Fruit fly (Drosophila melanogaster) whole organism, embryonic: Measurements from ENCODE around the gene RPA1.

Experiments
- Adf1 ChIP-seq: fragments of 200-800 bp; sonication (Bioruptor generic); IDR thresholded peaks from 2 replicates; pipeline ENCODE4 v1.3.6; 2022; ENCODE audit warnings: missing biosample characterization, missing genetic modification characterization
- Bdp1 ChIP-seq: fragments of 200-800 bp; sonication (Bioruptor generic); optimal IDR thresholded peaks from 3 replicates; lab custom pipeline; 2016; ENCODE audit warnings: missing biosample characterization, missing genetic modification characterization
- BtbVII ChIP-seq: fragments of 200-800 bp; sonication (Bioruptor generic); optimal IDR thresholded peaks from 3 replicates; lab custom pipeline; 2017; ENCODE audit warnings: missing biosample characterization, mild to moderate bottlenecking, missing genetic modification characterization
- CG11560 ChIP-seq: fragments of 200-800 bp; sonication (Bioruptor generic); IDR thresholded peaks from 3 replicates; pipeline ENCODE4 v1.3.6; 2022; ENCODE audit warnings: missing biosample characterization, missing genetic modification characterization
- CG12236 ChIP-seq: fragments of 200-800 bp; sonication (Bioruptor generic); optimal IDR thresholded peaks from 2 replicates; lab custom pipeline; 2016; ENCODE audit warnings: missing biosample characterization, missing genetic modification characterization
- CG13624 ChIP-seq: fragments of 200-800 bp; sonication (Bioruptor generic); optimal IDR thresholded peaks from 2 replicates; lab custom pipeline; 2016; ENCODE audit warnings: missing biosample characterization, missing genetic modification characterization
- CG14050 ChIP-seq: fragments of 200-800 bp; sonication (Bioruptor generic); IDR thresholded peaks from 3 replicates; pipeline ENCODE4 v1.3.6; 2022; ENCODE audit warnings: missing biosample characterization, missing genetic modification characterization
- CG1603 ChIP-seq: fragments of 200-800 bp; sonication (Bioruptor generic); optimal IDR thresholded peaks from 2 replicates; lab custom pipeline; 2019; ENCODE audit warnings: missing biosample characterization, mild to moderate bottlenecking, missing genetic modification characterization, moderate library complexity
- CG16779 ChIP-seq: fragments of 200-800 bp; sonication (Bioruptor generic); IDR thresholded peaks from 2 replicates; pipeline ENCODE4 v1.3.6; 2022; ENCODE audit warnings: missing biosample characterization, missing genetic modification characterization
- CG17912 ChIP-seq: fragments of 200-800 bp; sonication (Bioruptor generic); optimal IDR thresholded peaks from 2 replicates; lab custom pipeline; 2018; ENCODE audit warnings: missing biosample characterization, mild to moderate bottlenecking, missing genetic modification characterization
- CG18011 ChIP-seq: fragments of 200-800 bp; sonication (Bioruptor generic); optimal IDR thresholded peaks from 2 replicates; lab custom pipeline; 2017; ENCODE audit warnings: missing biosample characterization, missing genetic modification characterization, mild to moderate bottlenecking, moderate library complexity, missing genotype
- CG18599 ChIP-seq: fragments of 200-800 bp; sonication (Bioruptor generic); optimal IDR thresholded peaks from 3 replicates; lab custom pipeline; 2017; ENCODE audit warnings: missing biosample characterization, missing genetic modification characterization, mild to moderate bottlenecking, moderate library complexity, missing genetic modification reagents
- CG2199 ChIP-seq: fragments of 200-800 bp; sonication (Bioruptor generic); IDR thresholded peaks from 3 replicates; pipeline ENCODE4 v1.3.6; 2022; ENCODE audit warnings: missing biosample characterization, missing genetic modification characterization
- CG34422 ChIP-seq: fragments of 200-800 bp; sonication (Bioruptor generic); IDR thresholded peaks from 3 replicates; pipeline ENCODE4 v1.3.6; 2022; ENCODE audit warnings: missing biosample characterization, missing genetic modification characterization
- CG3847 ChIP-seq: fragments of 200-800 bp; sonication (Bioruptor generic); IDR thresholded peaks from 2 replicates; pipeline ENCODE4 v1.3.6; 2022; ENCODE audit warnings: missing biosample characterization, missing genetic modification characterization
- CG4282 ChIP-seq: fragments of 200-800 bp; sonication (Bioruptor generic); optimal IDR thresholded peaks from 2 replicates; lab custom pipeline; 2016; ENCODE audit warnings: missing biosample characterization, missing genetic modification characterization
- CG5953 ChIP-seq: fragments of 200-800 bp; sonication (Bioruptor generic); IDR thresholded peaks from 2 replicates; pipeline ENCODE4 v1.3.6; 2022; ENCODE audit warnings: missing biosample characterization, missing genetic modification characterization
- CG7786 ChIP-seq: fragments of 200-800 bp; sonication (Bioruptor generic); optimal IDR thresholded peaks from 2 replicates; lab custom pipeline; 2016; ENCODE audit warnings: missing biosample characterization, missing genetic modification characterization
- CG8359 ChIP-seq: fragments of 200-800 bp; sonication (Bioruptor generic); optimal IDR thresholded peaks from 2 replicates; lab custom pipeline; 2017; ENCODE audit warnings: missing biosample characterization, mild to moderate bottlenecking, missing genetic modification characterization, borderline replicate concordance
- CG9876 ChIP-seq: fragments of 200-800 bp; sonication (Bioruptor generic); optimal IDR thresholded peaks from 2 replicates; lab custom pipeline; 2016; ENCODE audit warnings: missing biosample characterization, missing genetic modification characterization
- Dfd ChIP-seq, 2 experiments: fragments of >200 bp; optimal IDR thresholded peaks; 2 replicates each; lab custom pipeline; 2017; ENCODE audit warnings: missing biosample characterization in 2 of 2, missing genetic modification characterization in 2 of 2
- Dll ChIP-seq: fragments of 200-800 bp; sonication (Bioruptor generic); IDR thresholded peaks from 4 replicates; pipeline ENCODE4 v1.3.6; 2022; ENCODE audit warnings: missing biosample characterization, missing genetic modification characterization; ENCODE audit not compliant: partially characterized antibody
- Gsc ChIP-seq: fragments of 200-800 bp; sonication (Bioruptor generic); IDR thresholded peaks from 2 replicates; pipeline ENCODE4 v1.3.6; 2022; ENCODE audit warnings: missing biosample characterization, missing genetic modification characterization
- Hmr ChIP-seq: fragments of 200-800 bp; sonication (Bioruptor generic); optimal IDR thresholded peaks from 3 replicates; lab custom pipeline; 2017; ENCODE audit warnings: mild to moderate bottlenecking, missing biosample characterization, missing genetic modification reagents, missing genetic modification characterization
- Med ChIP-seq: fragments of 200-800 bp; sonication (Bioruptor generic); peaks from one replicate; lab custom pipeline; 2016; ENCODE audit warnings: missing biosample characterization, missing genetic modification characterization, mild to moderate bottlenecking, inconsistent platforms, moderate library complexity
- Oaz ChIP-seq: fragments of 200-800 bp; sonication (Bioruptor generic); IDR thresholded peaks from 2 replicates; pipeline ENCODE4 v1.3.6; 2022; ENCODE audit warnings: missing biosample characterization, missing genetic modification characterization
- Oli ChIP-seq: fragments of 200-800 bp; sonication (Bioruptor generic); optimal IDR thresholded peaks from 2 replicates; lab custom pipeline; 2018; ENCODE audit warnings: missing biosample characterization, mild to moderate bottlenecking, missing genetic modification characterization, moderate library complexity
- Rfx ChIP-seq: fragments of 200-800 bp; sonication (Bioruptor generic); IDR thresholded peaks from 2 replicates; pipeline ENCODE4 v1.3.6; 2022; ENCODE audit warnings: missing biosample characterization, missing genetic modification characterization
- amos ChIP-seq: fragments of 200-800 bp; sonication (Bioruptor generic); IDR thresholded peaks from 2 replicates; pipeline ENCODE4 v1.3.6; 2022; ENCODE audit warnings: missing biosample characterization, missing genetic modification characterization; ENCODE audit not compliant: partially characterized antibody
- bab2 ChIP-seq: fragments of 200-800 bp; sonication (Bioruptor generic); optimal IDR thresholded peaks from 2 replicates; lab custom pipeline; 2016; ENCODE audit warnings: missing biosample characterization, missing genetic modification characterization
- bcd ChIP-seq: fragments of 200-800 bp; sonication (Bioruptor generic); optimal IDR thresholded peaks from 2 replicates; lab custom pipeline; 2017; ENCODE audit warnings: missing biosample characterization, mild to moderate bottlenecking, missing genetic modification characterization
- bigmax ChIP-seq: fragments of 200-800 bp; sonication (Bioruptor generic); optimal IDR thresholded peaks from 2 replicates; lab custom pipeline; 2018; ENCODE audit warnings: missing biosample characterization, mild to moderate bottlenecking, missing genetic modification characterization
- dysf ChIP-seq: fragments of 200-800 bp; sonication (Bioruptor generic); IDR thresholded peaks from 3 replicates; pipeline ENCODE4 v1.3.6; 2022; ENCODE audit warnings: missing biosample characterization, missing genetic modification characterization
- emc ChIP-seq: fragments of 200-800 bp; sonication (Bioruptor generic); optimal IDR thresholded peaks from 2 replicates; lab custom pipeline; 2016; ENCODE audit warnings: missing biosample characterization, missing genetic modification characterization
- fu2 ChIP-seq: fragments of 200-800 bp; sonication (Bioruptor generic); optimal IDR thresholded peaks from 2 replicates; lab custom pipeline; 2016; ENCODE audit warnings: missing biosample characterization, missing genetic modification characterization
- gce ChIP-seq: fragments of 200-800 bp; sonication (Bioruptor generic); IDR thresholded peaks from 3 replicates; pipeline ENCODE4 v1.3.6; 2022; ENCODE audit warnings: missing biosample characterization, missing genetic modification characterization
- grau ChIP-seq: fragments of 200-800 bp; optimal IDR thresholded peaks from 3 replicates; lab custom pipeline; 2019; ENCODE audit warnings: missing biosample characterization, mild to moderate bottlenecking, missing genetic modification characterization, moderate library complexity
- gro ChIP-seq: fragments of 200-800 bp; sonication (Bioruptor generic); optimal IDR thresholded peaks from 2 replicates; lab custom pipeline; 2016; ENCODE audit warnings: missing biosample characterization, missing genetic modification characterization
- hb ChIP-seq: fragments of 200-800 bp; sonication (Bioruptor generic); IDR thresholded peaks from 3 replicates; pipeline ENCODE4 v1.3.6; 2022; ENCODE audit warnings: missing biosample characterization, missing genetic modification characterization; ENCODE audit not compliant: partially characterized antibody
- nmo ChIP-seq: fragments of 200-800 bp; sonication (Bioruptor generic); optimal IDR thresholded peaks from 2 replicates; lab custom pipeline; 2018; ENCODE audit warnings: missing biosample characterization, mild to moderate bottlenecking, missing genetic modification characterization, moderate library complexity
- org-1 ChIP-seq: fragments of 200-800 bp; sonication (Bioruptor generic); optimal IDR thresholded peaks from 2 replicates; lab custom pipeline; 2017; ENCODE audit warnings: missing biosample characterization, missing genetic modification characterization
- p53 ChIP-seq: fragments of 200-800 bp; sonication (Bioruptor generic); optimal IDR thresholded peaks from 2 replicates; lab custom pipeline; 2016; ENCODE audit warnings: missing biosample characterization, missing genetic modification characterization
- pros ChIP-seq: fragments of 200-800 bp; sonication (Bioruptor generic); optimal IDR thresholded peaks from 3 replicates; lab custom pipeline; 2019; ENCODE audit warnings: missing biosample characterization, mild to moderate bottlenecking, missing genetic modification characterization, moderate library complexity
- repo ChIP-seq: fragments of 200-800 bp; sonication (Bioruptor generic); optimal IDR thresholded peaks from 2 replicates; lab custom pipeline; 2016; ENCODE audit warnings: missing biosample characterization, missing genetic modification characterization
- sd ChIP-seq: fragments of 200-800 bp; sonication (Bioruptor generic); optimal IDR thresholded peaks from 3 replicates; lab custom pipeline; 2018; ENCODE audit warnings: missing biosample characterization, mild to moderate bottlenecking, missing genetic modification characterization, moderate library complexity
- shn ChIP-seq: fragments of 200-800 bp; sonication (Bioruptor generic); optimal IDR thresholded peaks from 3 replicates; lab custom pipeline; 2016; ENCODE audit warnings: missing biosample characterization, missing genetic modification characterization
- sima ChIP-seq: fragments of 200-800 bp; sonication (Bioruptor generic); optimal IDR thresholded peaks from 2 replicates; lab custom pipeline; 2016; ENCODE audit warnings: missing biosample characterization, missing genetic modification characterization
- tna ChIP-seq: fragments of 200-800 bp; sonication (Bioruptor generic); IDR thresholded peaks from 2 replicates; pipeline ENCODE4 v1.3.6; 2022; ENCODE audit warnings: missing biosample characterization, missing genetic modification characterization; ENCODE audit not compliant: partially characterized antibody
- zf30C ChIP-seq: fragments of 200-800 bp; sonication (Bioruptor generic); optimal IDR thresholded peaks from 3 replicates; lab custom pipeline; 2018; ENCODE audit warnings: missing biosample characterization, mild to moderate bottlenecking, missing genetic modification characterization

RPA1 gene

dm6 chr3R:8264302-8265080 is at the start of gene RPA1, which contains the start of gene Mcm2 (continued):
- TF ChIP-seq repo (GFP tag; lab: Kevin White, UChicago) (no peak), CG8359 (GFP tag; lab: Kevin White, UChicago) (peak; percentile 33), pros (GFP tag; lab: Kevin White, UChicago) (no peak), gce (GFP tag; lab: Robert Waterston, UW) (no peak), hb (GFP tag; lab: Robert Waterston, UW) (no peak), zf30C (GFP tag; lab: Kevin White, UChicago) (no peak), tna (GFP tag; lab: Robert Waterston, UW) (no peak), p53 (peak; percentile 14), Med (GFP tag; lab: Kevin White, UChicago) (peak; percentile 88), BtbVII (GFP tag; lab: Kevin White, UChicago) (peak; percentile 55), bab2 (peak; percentile 60), Oli (tag; lab: Kevin White, UChicago) (peak; percentile 71), bigmax (GFP tag; lab: Kevin White, UChicago) (no peak), org-1 (peak; percentile 16), fu2 (GFP tag; lab: Kevin White, UChicago) (peak; percentile 41), CG18599 (GFP tag; lab: Kevin White, UChicago) (peak; percentile 81), Rfx (peak; percentile 91), Bdp1 (GFP tag; lab: Kevin White, UChicago) (no peak), Dll (GFP tag; lab: Robert Waterston, UW) (no peak), CG5953 (GFP tag; lab: Robert Waterston, UW) (peak; percentile 35; the same call in 1 of the 2 replicates), Oaz (GFP tag; lab: Robert Waterston, UW) (0 out of 2 replicates have a peak, but pooled peaks have one; percentile 29), Gsc (0 out of 2 replicates have a peak, but pooled peaks have one; percentile 53), CG13624 (GFP tag; lab: Kevin White, UChicago) (peak; percentile 15), CG4282 (peak; percentile 40), CG12236 (GFP tag; lab: Kevin White, UChicago) (no peak), dysf (GFP tag; lab: Robert Waterston, UW) (peak; percentile 85), emc (GFP tag; lab: Kevin White, UChicago) (no peak), CG7786 (GFP tag; lab: Kevin White, UChicago) (peak; percentile 52), CG3847 (peak; percentile 76; the same call in 1 of the 2 replicates), CG2199 (GFP tag; lab: Robert Waterston, UW) (0 out of 3 replicates have a peak, but pooled peaks have one; percentile 32), CG18011 (GFP tag; lab: Kevin White, UChicago) (peak; percentile 35), gro (GFP tag; lab: Kevin White, UChicago) (no peak), CG9876 (GFP tag; lab: Kevin White, UChicago) (peak; percentile 17), sima (GFP tag; lab: Kevin White, UChicago) (no peak), CG14050 (GFP tag; lab: Robert Waterston, UW) (peak; percentile 23; the same call in 1 of the 3 replicates), CG34422 (GFP tag; lab: Robert Waterston, UW) (peak; percentile 88), nmo (GFP tag; lab: Kevin White, UChicago) (peak; percentile 87), CG1603 (tag; lab: Kevin White, UChicago) (peak; percentile 32), grau (tag; lab: Kevin White, UChicago) (peak; percentile 98), Adf1 (GFP tag; lab: Robert Waterston, UW) (no peak; the same call in none of the 2 replicates), CG16779 (GFP tag; lab: Robert Waterston, UW) (0 out of 2 replicates have a peak, but pooled peaks have one; percentile 24), amos (peak; percentile 48), sd (tag; lab: Kevin White, UChicago) (no peak), Dfd (GFP tag; optimal IDR thresholded peaks at IDR 0.05; lab: Kevin White, UChicago) (no peak), shn (GFP tag; lab: Kevin White, UChicago) (peak; percentile 34), CG11560 (tag; lab: Robert Waterston, UW) (peak; percentile 53; the same call in 1 of the 3 replicates), bcd (GFP tag; lab: Kevin White, UChicago) (peak; percentile 83), CG17912 (GFP tag; lab: Kevin White, UChicago) (no peak), Hmr (GFP tag; lab: Kevin White, UChicago) (peak; percentile 80)
